Worm (Caenorhabditis elegans): ENCODE data around the gene crn-5.

Gene crn-5

ce11 chrII:10548778-10549671 lies 43.5 kb upstream of the crn-5 start:
- TF ChIP-seq ceh-9 (tag; optimal IDR thresholded peaks at IDR 0.05): no peak
- no peak for TF ChIP-seq eor-1 (tag; optimal IDR thresholded peaks at IDR 0.05)
- TF ChIP-seq elt-1 (tag; optimal IDR thresholded peaks at IDR 0.05): peak; percentile 32
- peak; percentile 46 for TF ChIP-seq skn-1 (tag; optimal IDR thresholded peaks at IDR 0.05)
- no peak for TF ChIP-seq ZK546.5 (tag; optimal IDR thresholded peaks at IDR 0.05)
- TF ChIP-seq lin-39 (tag; optimal IDR thresholded peaks at IDR 0.05): peak; percentile 88
- TF ChIP-seq aly-2 (tag; optimal IDR thresholded peaks at IDR 0.05): no peak
- peak; percentile 72 for TF ChIP-seq jun-1 (tag; optimal IDR thresholded peaks at IDR 0.05)
- peak; percentile 80 for TF ChIP-seq nhr-43 (tag; optimal IDR thresholded peaks at IDR 0.05; ENCODE audit: poor library complexity, severe bottlenecking)
- peak; percentile 64 for TF ChIP-seq egl-27 (tag; optimal IDR thresholded peaks at IDR 0.05)
- TF ChIP-seq fkh-10 (GFP tag; optimal IDR thresholded peaks at IDR 0.05): peak; percentile 93
- TF ChIP-seq ceh-28 (tag; optimal IDR thresholded peaks at IDR 0.05): peak; percentile 68
- peak; percentile 78 for TF ChIP-seq nhr-23 (tag; optimal IDR thresholded peaks at IDR 0.05)
- TF ChIP-seq egl-5 (tag; optimal IDR thresholded peaks at IDR 0.05): peak; percentile 44
- TF ChIP-seq lin-15B (tag; optimal IDR thresholded peaks at IDR 0.05): peak; percentile 63
- no peak for TF ChIP-seq ceh-82 (tag; optimal IDR thresholded peaks at IDR 0.05)
- TF ChIP-seq nhr-11 (tag; optimal IDR thresholded peaks at IDR 0.05): peak; percentile 84
- TF ChIP-seq elt-2 (tag; optimal IDR thresholded peaks at IDR 0.05): peak; percentile 62
- peak; percentile 37 for TF ChIP-seq tbx-2 (tag; optimal IDR thresholded peaks at IDR 0.05)
- TF ChIP-seq mml-1 (tag; optimal IDR thresholded peaks at IDR 0.05): no peak
- peak; percentile 99 for TF ChIP-seq ama-1 (optimal IDR thresholded peaks at IDR 0.05)
- TF ChIP-seq pha-4 (tag; optimal IDR thresholded peaks at IDR 0.05): peak; percentile 90
- TF ChIP-seq nhr-12 (tag; optimal IDR thresholded peaks at IDR 0.05): no peak
- TF ChIP-seq nhr-237 (tag; optimal IDR thresholded peaks at IDR 0.05): no peak
- TF ChIP-seq R02D3.7 (tag; optimal IDR thresholded peaks at IDR 0.05): peak; percentile 62
- peak; percentile 48 for TF ChIP-seq fos-1 (tag; optimal IDR thresholded peaks at IDR 0.05)
- TF ChIP-seq nhr-67 (tag; optimal IDR thresholded peaks at IDR 0.05): no peak
- peak; percentile 61 for TF ChIP-seq unc-62 (GFP tag; optimal IDR thresholded peaks at IDR 0.05)
- no peak for TF ChIP-seq ztf-11 (tag; optimal IDR thresholded peaks at IDR 0.05)
- TF ChIP-seq nhr-28 (tag; optimal IDR thresholded peaks at IDR 0.05): no peak
- no peak for TF ChIP-seq fkh-2 (tag; optimal IDR thresholded peaks at IDR 0.05)
- no peak for TF ChIP-seq daf-12 (tag; optimal IDR thresholded peaks at IDR 0.05)
- peak; percentile 34 for TF ChIP-seq sea-2 (GFP tag; optimal IDR thresholded peaks at IDR 0.05)
- no peak for TF ChIP-seq unc-39 (tag; optimal IDR thresholded peaks at IDR 0.05)
- peak; percentile 84 for TF ChIP-seq nhr-25 (tag; optimal IDR thresholded peaks at IDR 0.05)
- TF ChIP-seq snpc-4 (tag; optimal IDR thresholded peaks at IDR 0.05): peak; percentile 74
- TF ChIP-seq nfya-1 (tag; optimal IDR thresholded peaks at IDR 0.05; ENCODE audit: insufficient read depth): peak; percentile 90
- no peak for TF ChIP-seq elt-3 (tag; optimal IDR thresholded peaks at IDR 0.05)
- TF ChIP-seq ceh-16 (tag; optimal IDR thresholded peaks at IDR 0.05): no peak
- peak; percentile 63 for TF ChIP-seq pqm-1 (tag; optimal IDR thresholded peaks at IDR 0.05)
- TF ChIP-seq nhr-76 (tag; optimal IDR thresholded peaks at IDR 0.05): no peak
- TF ChIP-seq lsy-12 (tag; optimal IDR thresholded peaks at IDR 0.05): peak; percentile 60
- peak; percentile 89 for TF ChIP-seq mdl-1 (tag; optimal IDR thresholded peaks at IDR 0.05)
- TF ChIP-seq ztf-4 (tag; optimal IDR thresholded peaks at IDR 0.05): no peak
- peak; percentile 78 for TF ChIP-seq hmg-11 (tag; optimal IDR thresholded peaks at IDR 0.05)
- no peak for TF ChIP-seq nhr-77 (tag; optimal IDR thresholded peaks at IDR 0.05)
- TF ChIP-seq zag-1 (tag; optimal IDR thresholded peaks at IDR 0.05): no peak
